Worm (Caenorhabditis elegans): Measurements from ENCODE around the gene str-171.
"Not testable (repeated sequence)": the region's sequence is repeated elsewhere in the genome, so short reads cannot be mapped to it uniquely, and the experiment has no call there.

DNA sequence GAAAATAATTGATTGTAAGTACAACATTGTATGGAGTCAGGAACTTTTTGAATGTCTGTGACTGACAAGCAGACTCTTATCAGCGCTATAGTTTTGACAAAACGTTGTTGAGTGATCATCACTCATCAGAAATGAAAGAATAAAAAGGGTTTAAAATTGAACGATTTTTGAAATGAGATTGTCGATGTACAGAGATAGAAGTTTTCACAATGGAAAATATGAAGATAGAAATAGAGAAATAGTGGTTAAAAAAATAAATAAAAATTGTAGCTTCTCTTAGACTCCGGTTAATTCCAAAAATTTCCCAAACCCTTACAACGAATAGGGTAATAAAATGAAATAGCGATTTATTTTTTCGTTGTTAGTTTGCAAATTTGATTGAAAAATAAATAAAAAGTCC lies 7.2 kb downstream of the str-171 start, which contains the start of gene ugt-30:
- not testable (repeated sequence) for TF ChIP-seq F49E8.2 (tag; optimal IDR thresholded peaks at IDR 0.05; ENCODE audit: insufficient read depth); Y67H2A.10 (GFP tag; conservative IDR thresholded peaks at IDR 0.05); ama-1 (optimal IDR thresholded peaks at IDR 0.05); ama-1 (GFP tag; optimal IDR thresholded peaks at IDR 0.05); Y95B8A.8 (GFP tag; IDR thresholded peaks at IDR 0.05); dpl-1 (GFP tag; optimal IDR thresholded peaks at IDR 0.05); ceh-100 (GFP tag; IDR thresholded peaks at IDR 0.05); Y53G8AR.9 (GFP tag; conservative IDR thresholded peaks at IDR 0.05); snpc-1.3 (tag; optimal IDR thresholded peaks at IDR 0.05; ENCODE audit: insufficient read depth); ets-4 (GFP tag; optimal IDR thresholded peaks at IDR 0.05); lir-1 (GFP tag; conservative IDR thresholded peaks at IDR 0.05); akir-1 (GFP tag; optimal IDR thresholded peaks at IDR 0.05)

Data from whole organism, young adult.